Worm (Caenorhabditis elegans) whole organism, early embryonic: ENCODE measurements around the gene pdl-1.

Experiments
- B0310.2 ChIP-seq: sonication (generic microtip); optimal IDR thresholded peaks from 2 replicates; lab custom pipeline; 2016; ENCODE audit warnings: mild to moderate bottlenecking, missing genetic modification characterization, missing compliant biosample characterization
- F13C5.2 ChIP-seq: sonication (generic microtip); optimal IDR thresholded peaks from 2 replicates; lab custom pipeline; 2017; ENCODE audit warnings: mild to moderate bottlenecking, missing genetic modification characterization, inconsistent platforms, missing compliant biosample characterization
- aly-1 ChIP-seq: sonication (generic microtip); optimal IDR thresholded peaks from 2 replicates; lab custom pipeline; 2016; ENCODE audit warnings: missing genetic modification characterization, missing compliant biosample characterization
- ama-1 ChIP-seq: fragments of 150-350 bp; optimal IDR thresholded peaks from 2 replicates; lab custom pipeline; 2014
- ceh-13 ChIP-seq: fragments of 200-800 bp; sonication (Bioruptor generic); optimal IDR thresholded peaks from 2 replicates; lab custom pipeline; 2018; ENCODE audit warnings: mild to moderate bottlenecking, missing genetic modification characterization, missing compliant biosample characterization
- ceh-36 ChIP-seq: sonication (generic microtip); optimal IDR thresholded peaks from 2 replicates; lab custom pipeline; 2016; ENCODE audit warnings: missing genetic modification characterization, inconsistent platforms, missing compliant biosample characterization
- ets-7 ChIP-seq: sonication (generic microtip); optimal IDR thresholded peaks from 2 replicates; lab custom pipeline; 2016; ENCODE audit warnings: missing genotype, missing genetic modification characterization, missing compliant biosample characterization
- flt-1 ChIP-seq: fragments of 200-800 bp; sonication (Bioruptor generic); IDR thresholded peaks from 2 replicates; pipeline ENCODE4 v1.3.6; 2022; ENCODE audit warnings: missing genetic modification characterization, missing compliant biosample characterization
- hmbx-1 ChIP-seq: sonication (generic microtip); optimal IDR thresholded peaks from 2 replicates; lab custom pipeline; 2016; ENCODE audit warnings: mild to moderate bottlenecking, missing genetic modification characterization, missing compliant biosample characterization
- hmg-4 ChIP-seq: fragments of 200-800 bp; sonication (Bioruptor generic); optimal IDR thresholded peaks from 2 replicates; lab custom pipeline; 2018; ENCODE audit warnings: mild to moderate bottlenecking, missing genetic modification characterization, missing compliant biosample characterization
- hnd-1 ChIP-seq: sonication (generic microtip); optimal IDR thresholded peaks from 2 replicates; lab custom pipeline; 2016; ENCODE audit warnings: missing genetic modification characterization, missing compliant biosample characterization
- pes-1 ChIP-seq: fragments of 200-800 bp; sonication (Bioruptor generic); IDR thresholded peaks from 2 replicates; pipeline ENCODE4 v1.3.6; 2022; ENCODE audit warnings: missing genetic modification reagents, missing genetic modification characterization, missing compliant biosample characterization
- scrt-1 ChIP-seq: fragments of 200-800 bp; sonication (Bioruptor generic); IDR thresholded peaks from 2 replicates; pipeline ENCODE4 v1.3.6; 2022; ENCODE audit warnings: missing genetic modification characterization, missing compliant biosample characterization
- sea-1 ChIP-seq: fragments of 200-800 bp; sonication (Bioruptor generic); conservative IDR thresholded peaks from 2 replicates; pipeline ENCODE4 v1.3.6; 2022; ENCODE audit warnings: missing genetic modification characterization, missing compliant biosample characterization
- tbx-11 ChIP-seq: fragments of 200-800 bp; sonication (Bioruptor generic); IDR thresholded peaks from 2 replicates; pipeline ENCODE4 v1.3.6; 2022; ENCODE audit warnings: missing genetic modification characterization, missing compliant biosample characterization
- tbx-37 ChIP-seq: fragments of 200-800 bp; sonication (Bioruptor generic); conservative IDR thresholded peaks from 2 replicates; pipeline ENCODE4 v1.3.6; 2022; ENCODE audit warnings: missing genetic modification reagents, missing genetic modification characterization, missing compliant biosample characterization
- tra-4 ChIP-seq: sonication (generic microtip); optimal IDR thresholded peaks from 2 replicates; lab custom pipeline; 2017; ENCODE audit warnings: missing genetic modification characterization, missing compliant biosample characterization

pdl-1 gene

ce11 chrII:7183493-7184272 is at the start of gene pdl-1:
Gene pdl-1 (plus strand): TSS chrII:7183801.
- TF ChIP-seq B0310.2 (tag; lab: Kevin White, UChicago) (peak; percentile 89), aly-1 (peak; percentile 96), hmbx-1 (peak; percentile 76), tbx-11 (GFP tag; lab: Robert Waterston, UW) (peak; percentile 94), ama-1 (lab: Kevin White, UChicago) (no peak), F13C5.2 (tag; lab: Kevin White, UChicago) (peak; percentile 96), ceh-13 (GFP tag; lab: Kevin White, UChicago) (peak; percentile 95), ets-7 (peak; percentile 87), hmg-4 (GFP tag; lab: Kevin White, UChicago) (peak; percentile 97), flt-1 (GFP tag; lab: Robert Waterston, UW) (peak; percentile 97), ceh-36 (tag; lab: Kevin White, UChicago) (peak; percentile 94), scrt-1 (GFP tag; lab: Robert Waterston, UW) (peak; percentile 97), tra-4 (tag; lab: Kevin White, UChicago) (peak; percentile 84), pes-1 (GFP tag; lab: Robert Waterston, UW) (peak; percentile 97), tbx-37 (GFP tag; lab: Robert Waterston, UW) (peak; percentile 92), hnd-1 (tag; lab: Kevin White, UChicago) (peak; percentile 90), sea-1 (GFP tag; lab: Robert Waterston, UW) (peak; percentile 96)

ce11 chrII:7139064-7139463 is 44.5 kb upstream of the pdl-1 start:
- TF ChIP-seq flt-1 (GFP tag; lab: Robert Waterston, UW) (no peak), tra-4 (tag; lab: Kevin White, UChicago) (no peak), ceh-13 (GFP tag; lab: Kevin White, UChicago) (no peak), hmbx-1 (no peak), B0310.2 (tag; lab: Kevin White, UChicago) (no peak), ceh-36 (tag; lab: Kevin White, UChicago) (no peak), scrt-1 (GFP tag; lab: Robert Waterston, UW) (no peak), tbx-11 (GFP tag; lab: Robert Waterston, UW) (no peak), ama-1 (lab: Kevin White, UChicago) (no peak), ets-7 (no peak), F13C5.2 (tag; lab: Kevin White, UChicago) (no peak), hnd-1 (tag; lab: Kevin White, UChicago) (no peak), aly-1 (no peak), tbx-37 (GFP tag; lab: Robert Waterston, UW) (no peak), hmg-4 (GFP tag; lab: Kevin White, UChicago) (no peak), sea-1 (GFP tag; lab: Robert Waterston, UW) (no peak)

ce11 chrII:7144307-7144706 is 39.3 kb upstream of the pdl-1 start, which contains the start of gene npr-31:
Gene npr-31 (plus strand): TSS chrII:7144607.
- TF ChIP-seq F13C5.2 (tag; lab: Kevin White, UChicago), result no peak
- no peak for TF ChIP-seq ceh-36 (tag; lab: Kevin White, UChicago)
- TF ChIP-seq hmg-4 (GFP tag; lab: Kevin White, UChicago), result no peak
- no peak for TF ChIP-seq pes-1 (GFP tag; lab: Robert Waterston, UW)
- TF ChIP-seq tra-4 (tag; lab: Kevin White, UChicago), result no peak
- TF ChIP-seq flt-1 (GFP tag; lab: Robert Waterston, UW), result no peak
- TF ChIP-seq hnd-1 (tag; lab: Kevin White, UChicago), result no peak
- TF ChIP-seq sea-1 (GFP tag; lab: Robert Waterston, UW), result no peak
- no peak for TF ChIP-seq aly-1

- TF ChIP-seq F13C5.2 (tag; lab: Kevin White, UChicago), result no peak
Measured at ce11 chrII:7146240-7146639, 37.4 kb upstream of the pdl-1 start.

ce11 chrII:7147550-7147949 is 36.1 kb upstream of the pdl-1 start:
- TF ChIP-seq ama-1 (lab: Kevin White, UChicago) (no peak), aly-1 (no peak), F13C5.2 (tag; lab: Kevin White, UChicago) (no peak), tbx-11 (GFP tag; lab: Robert Waterston, UW) (no peak), hmbx-1 (no peak), ceh-36 (tag; lab: Kevin White, UChicago) (no peak), sea-1 (GFP tag; lab: Robert Waterston, UW) (no peak), ets-7 (no peak), tra-4 (tag; lab: Kevin White, UChicago) (no peak), pes-1 (GFP tag; lab: Robert Waterston, UW) (no peak), B0310.2 (tag; lab: Kevin White, UChicago) (no peak)

ce11 chrII:7148099-7148498 is 35.5 kb upstream of the pdl-1 start, which contains the start of gene T07F8.1:
Gene T07F8.1 (plus strand): TSS chrII:7148399.
- TF ChIP-seq F13C5.2 (tag; lab: Kevin White, UChicago), result no peak
- no peak for TF ChIP-seq hmbx-1
- TF ChIP-seq scrt-1 (GFP tag; lab: Robert Waterston, UW), result no peak
- no peak for TF ChIP-seq ceh-36 (tag; lab: Kevin White, UChicago)
- TF ChIP-seq hnd-1 (tag; lab: Kevin White, UChicago), result no peak
- TF ChIP-seq flt-1 (GFP tag; lab: Robert Waterston, UW), result no peak
- TF ChIP-seq ama-1 (lab: Kevin White, UChicago), result no peak
- TF ChIP-seq sea-1 (GFP tag; lab: Robert Waterston, UW), result no peak
- TF ChIP-seq tra-4 (tag; lab: Kevin White, UChicago), result no peak
- no peak for TF ChIP-seq ets-7
- no peak for TF ChIP-seq ceh-13 (GFP tag; lab: Kevin White, UChicago)
